Fruit fly (Drosophila melanogaster) whole organism, embryonic: ENCODE measurements around the gene Pex1.

Experiments
- Asciz ChIP-seq: fragments of 200-800 bp; sonication (Bioruptor generic); optimal IDR thresholded peaks from 2 replicates; lab custom pipeline; 2017; ENCODE audit warnings: missing biosample characterization, mild to moderate bottlenecking, missing genetic modification characterization, missing genetic modification reagents
- B-H2 ChIP-seq: fragments of 200-800 bp; sonication (Bioruptor generic); optimal IDR thresholded peaks from 2 replicates; lab custom pipeline; 2018; ENCODE audit warnings: missing biosample characterization, mild to moderate bottlenecking, missing genetic modification characterization
- CG11695 ChIP-seq: fragments of 200-800 bp; sonication (Bioruptor generic); IDR thresholded peaks from 3 replicates; pipeline ENCODE4 v1.3.6; 2022; ENCODE audit warnings: missing biosample characterization, missing genetic modification characterization
- CG12391 ChIP-seq: fragments of 200-800 bp; sonication (Bioruptor generic); optimal IDR thresholded peaks from 3 replicates; lab custom pipeline; 2018; ENCODE audit warnings: missing biosample characterization, mild to moderate bottlenecking, missing genetic modification characterization, moderate library complexity
- CG12659 ChIP-seq: fragments of 200-800 bp; sonication (Bioruptor generic); optimal IDR thresholded peaks from 3 replicates; lab custom pipeline; 2017; ENCODE audit warnings: mild to moderate bottlenecking, missing biosample characterization, missing genetic modification reagents, missing genetic modification characterization
- CG17612 ChIP-seq: fragments of 200-800 bp; sonication (Bioruptor generic); IDR thresholded peaks from 2 replicates; pipeline ENCODE4 v1.3.6; 2022; ENCODE audit warnings: missing biosample characterization, missing genetic modification characterization
- CG2199 ChIP-seq: fragments of 200-800 bp; sonication (Bioruptor generic); IDR thresholded peaks from 3 replicates; pipeline ENCODE4 v1.3.6; 2022; ENCODE audit warnings: missing biosample characterization, missing genetic modification characterization
- CG2678 ChIP-seq: fragments of 200-800 bp; sonication (Bioruptor generic); optimal IDR thresholded peaks from 3 replicates; lab custom pipeline; 2019; ENCODE audit warnings: missing biosample characterization, mild to moderate bottlenecking, missing genetic modification characterization, moderate library complexity
- CG32772 ChIP-seq: fragments of 200-800 bp; sonication (Bioruptor generic); IDR thresholded peaks from 2 replicates; pipeline ENCODE4 v1.3.6; 2022; ENCODE audit warnings: missing biosample characterization, missing genetic modification characterization
- CG42726 ChIP-seq: fragments of 200-800 bp; sonication (Bioruptor generic); IDR thresholded peaks from 2 replicates; pipeline ENCODE4 v1.3.6; 2022; ENCODE audit warnings: missing biosample characterization, missing genetic modification characterization; ENCODE audit not compliant: partially characterized antibody
- CG4404 ChIP-seq: fragments of 200-800 bp; sonication (Bioruptor generic); IDR thresholded peaks from 2 replicates; pipeline ENCODE4 v1.3.6; 2022; ENCODE audit warnings: missing biosample characterization, missing genetic modification characterization
- CG4730 ChIP-seq: fragments of 200-800 bp; sonication (Bioruptor generic); IDR thresholded peaks from 2 replicates; pipeline ENCODE4 v1.3.6; 2022; ENCODE audit warnings: missing biosample characterization, missing genetic modification characterization
- CG6272 ChIP-seq: fragments of 200-800 bp; sonication (Bioruptor generic); IDR thresholded peaks from 2 replicates; pipeline ENCODE4 v1.3.6; 2022; ENCODE audit warnings: missing biosample characterization, missing genetic modification characterization
- CG7372 ChIP-seq: fragments of 200-800 bp; sonication (Bioruptor generic); IDR thresholded peaks from 2 replicates; pipeline ENCODE4 v1.3.6; 2022; ENCODE audit warnings: missing biosample characterization, missing genetic modification characterization
- CG7928 ChIP-seq: fragments of 200-800 bp; sonication (Bioruptor generic); optimal IDR thresholded peaks from 2 replicates; lab custom pipeline; 2017; ENCODE audit warnings: missing biosample characterization, mild to moderate bottlenecking, missing genetic modification characterization
- CG9727 ChIP-seq: fragments of 200-800 bp; sonication (Bioruptor generic); optimal IDR thresholded peaks from 3 replicates; lab custom pipeline; 2017; ENCODE audit warnings: missing biosample characterization, mild to moderate bottlenecking, missing genetic modification characterization
- Dad ChIP-seq: fragments of 200-800 bp; sonication (Bioruptor generic); optimal IDR thresholded peaks from 3 replicates; lab custom pipeline; 2016; ENCODE audit warnings: missing biosample characterization, missing genetic modification characterization
- Dip2 ChIP-seq: fragments of 200-800 bp; sonication (Bioruptor generic); IDR thresholded peaks from 2 replicates; pipeline ENCODE4 v1.3.6; 2022; ENCODE audit warnings: missing biosample characterization, missing genetic modification characterization
- Dref ChIP-seq: fragments of 200-800 bp; sonication (Bioruptor generic); IDR thresholded peaks from 2 replicates; pipeline ENCODE4 v1.3.6; 2022; ENCODE audit warnings: missing biosample characterization, missing genetic modification characterization
- Ets97D ChIP-seq: fragments of 200-800 bp; sonication (Bioruptor generic); optimal IDR thresholded peaks from 3 replicates; lab custom pipeline; 2016; ENCODE audit warnings: missing biosample characterization, missing genetic modification characterization
- Fer1 ChIP-seq: fragments of 200-800 bp; sonication (Bioruptor generic); optimal IDR thresholded peaks from 2 replicates; lab custom pipeline; 2017; ENCODE audit warnings: missing biosample characterization, mild to moderate bottlenecking, missing genetic modification characterization
- GATAe ChIP-seq: fragments of 200-800 bp; sonication (Bioruptor generic); conservative IDR thresholded peaks from 2 replicates; pipeline ENCODE4 v1.3.6; 2022; ENCODE audit warnings: missing biosample characterization, missing genetic modification characterization
- HHEX ChIP-seq: fragments of 200-800 bp; sonication (Bioruptor generic); optimal IDR thresholded peaks from 3 replicates; lab custom pipeline; 2017; ENCODE audit warnings: missing biosample characterization, mild to moderate bottlenecking, missing genetic modification characterization, missing genetic modification reagents
- Hmr ChIP-seq: fragments of 200-800 bp; sonication (Bioruptor generic); optimal IDR thresholded peaks from 3 replicates; lab custom pipeline; 2017; ENCODE audit warnings: mild to moderate bottlenecking, missing biosample characterization, missing genetic modification reagents, missing genetic modification characterization
- Mad ChIP-seq: fragments of 200-800 bp; sonication (Bioruptor generic); optimal IDR thresholded peaks from 2 replicates; lab custom pipeline; 2016; ENCODE audit warnings: missing biosample characterization, missing genetic modification characterization
- YL-1 ChIP-seq: fragments of 200-800 bp; sonication (Bioruptor generic); optimal IDR thresholded peaks from 3 replicates; lab custom pipeline; 2017; ENCODE audit warnings: missing biosample characterization, mild to moderate bottlenecking, missing genetic modification characterization
- ab ChIP-seq: fragments of 200-800 bp; sonication (Bioruptor generic); optimal IDR thresholded peaks from 2 replicates; lab custom pipeline; 2016; ENCODE audit warnings: missing biosample characterization, missing genetic modification characterization
- ash1 ChIP-seq: fragments of 200-800 bp; sonication (Bioruptor generic); optimal IDR thresholded peaks from 2 replicates; lab custom pipeline; 2018; ENCODE audit warnings: missing biosample characterization, mild to moderate bottlenecking, missing genetic modification characterization
- crol ChIP-seq: fragments of 200-800 bp; sonication (Bioruptor generic); IDR thresholded peaks from 2 replicates; pipeline ENCODE4 v1.3.6; 2022; ENCODE audit warnings: missing biosample characterization, missing genetic modification characterization
- dm ChIP-seq: fragments of 200-800 bp; sonication (Bioruptor generic); optimal IDR thresholded peaks from 3 replicates; lab custom pipeline; 2016; ENCODE audit warnings: missing biosample characterization, missing genetic modification characterization
- ems ChIP-seq: fragments of 200-800 bp; sonication (Bioruptor generic); optimal IDR thresholded peaks from 3 replicates; lab custom pipeline; 2016; ENCODE audit warnings: missing biosample characterization, missing genetic modification characterization
- grau ChIP-seq: fragments of 200-800 bp; optimal IDR thresholded peaks from 3 replicates; lab custom pipeline; 2019; ENCODE audit warnings: missing biosample characterization, mild to moderate bottlenecking, missing genetic modification characterization, moderate library complexity
- gsb ChIP-seq: fragments of 200-800 bp; sonication (Bioruptor generic); IDR thresholded peaks from 2 replicates; pipeline ENCODE4 v1.3.6; 2022; ENCODE audit warnings: missing biosample characterization, missing genetic modification characterization
- hbn ChIP-seq: fragments of 200-800 bp; sonication (Bioruptor generic); IDR thresholded peaks from 2 replicates; pipeline ENCODE4 v1.3.6; 2022; ENCODE audit warnings: missing biosample characterization, missing genetic modification characterization; ENCODE audit not compliant: partially characterized antibody
- jigr1 ChIP-seq: fragments of 200-800 bp; sonication (Bioruptor generic); IDR thresholded peaks from 3 replicates; pipeline ENCODE4 v1.3.6; 2022; ENCODE audit warnings: missing biosample characterization, missing genetic modification characterization
- knrl ChIP-seq: fragments of 200-800 bp; sonication (Bioruptor generic); IDR thresholded peaks from 3 replicates; pipeline ENCODE4 v1.3.6; 2022; ENCODE audit warnings: missing biosample characterization, missing genetic modification characterization; ENCODE audit not compliant: partially characterized antibody
- maf-S ChIP-seq: fragments of 200-800 bp; sonication (Bioruptor generic); optimal IDR thresholded peaks from 2 replicates; lab custom pipeline; 2016; ENCODE audit warnings: missing biosample characterization, missing genetic modification characterization
- pzg ChIP-seq: fragments of 200-800 bp; sonication (Bioruptor generic); optimal IDR thresholded peaks from 3 replicates; lab custom pipeline; 2018; ENCODE audit warnings: missing biosample characterization, mild to moderate bottlenecking, missing genetic modification characterization, moderate library complexity
- sisA ChIP-seq: fragments of 200-800 bp; sonication (Bioruptor generic); IDR thresholded peaks from 2 replicates; pipeline ENCODE4 v1.3.6; 2022; ENCODE audit warnings: missing biosample characterization, missing genetic modification characterization
- slou ChIP-seq: fragments of 200-800 bp; sonication (Bioruptor generic); optimal IDR thresholded peaks from 3 replicates; lab custom pipeline; 2016; ENCODE audit warnings: missing biosample characterization, missing genetic modification characterization
- stc ChIP-seq: fragments of 200-800 bp; sonication (Bioruptor generic); IDR thresholded peaks from 2 replicates; pipeline ENCODE4 v1.3.6; 2022; ENCODE audit warnings: missing biosample characterization, missing genetic modification characterization
- trh ChIP-seq: fragments of 200-800 bp; sonication (Bioruptor generic); optimal IDR thresholded peaks from 2 replicates; lab custom pipeline; 2016; ENCODE audit warnings: missing biosample characterization, missing genetic modification characterization

Gene Pex1

DNA sequence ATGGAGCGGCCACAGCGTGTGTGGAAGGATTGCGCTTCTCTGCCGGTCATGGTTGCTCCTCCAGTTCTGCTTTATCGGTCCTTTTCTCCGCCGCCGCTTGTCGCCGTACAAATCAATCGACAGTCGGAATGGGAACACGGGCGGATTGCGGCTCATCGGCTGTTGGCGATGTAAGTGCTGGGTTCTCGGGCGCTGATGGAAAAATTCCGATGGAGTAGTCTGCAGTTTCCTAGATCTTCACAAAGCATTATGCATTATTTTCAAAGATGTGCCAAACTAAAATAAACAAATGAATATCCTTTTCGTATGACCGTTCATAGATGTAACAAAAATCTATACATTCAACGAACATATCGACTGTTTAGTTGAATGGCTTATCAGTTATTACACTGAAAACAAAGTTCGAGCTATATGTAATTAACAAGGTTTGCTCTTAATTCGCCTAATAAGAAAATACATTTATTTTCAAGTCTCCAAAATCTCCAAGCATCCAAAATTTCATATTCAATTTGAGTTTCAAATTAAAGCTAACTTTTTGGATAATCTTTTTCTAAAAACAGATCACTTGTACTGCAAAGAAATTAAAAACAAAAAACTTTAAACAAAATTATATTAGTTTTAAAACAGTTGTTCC lies 22.0 kb upstream of the Pex1 start, which contains the start of gene Neurl4 (continued):
- TF ChIP-seq Dad (GFP tag; lab: Kevin White, UChicago) (peak; percentile 27), CG12391 (tag; lab: Kevin White, UChicago) (peak; percentile 87), CG7372 (GFP tag; lab: Robert Waterston, UW) (0 out of 2 replicates have a peak, but pooled peaks have one; percentile 8), CG9727 (GFP tag; lab: Kevin White, UChicago) (peak; percentile 68), CG7928 (no peak), CG32772 (GFP tag; lab: Robert Waterston, UW) (no peak), CG2678 (tag; lab: Kevin White, UChicago) (no peak), hbn (GFP tag; lab: Robert Waterston, UW) (no peak), grau (peak; percentile 82), Fer1 (no peak), GATAe (GFP tag; lab: Robert Waterston, UW) (peak; percentile 38; the same call in 1 of the 2 replicates), CG6272 (GFP tag; lab: Robert Waterston, UW) (no peak; the same call in 1 of the 2 replicates), dm (GFP tag; lab: Kevin White, UChicago) (peak; percentile 53), knrl (GFP tag; lab: Robert Waterston, UW) (no peak), CG17612 (no peak), jigr1 (GFP tag; lab: Robert Waterston, UW) (no peak), stc (GFP tag; lab: Robert Waterston, UW) (peak; percentile 57; the same call in 1 of the 2 replicates), Hmr (GFP tag; lab: Kevin White, UChicago) (no peak), crol (GFP tag; lab: Robert Waterston, UW) (no peak), Ets97D (peak; percentile 8), ems (GFP tag; lab: Kevin White, UChicago) (no peak), maf-S (peak; percentile 42), Dip2 (no peak), CG4730 (no peak), CG2199 (no peak), Asciz (GFP tag; lab: Kevin White, UChicago) (no peak), ab (GFP tag; lab: Kevin White, UChicago) (no peak), Mad (GFP tag; lab: Kevin White, UChicago) (peak; percentile 22), ash1 (GFP tag; lab: Kevin White, UChicago) (no peak), trh (GFP tag; lab: Kevin White, UChicago) (peak; percentile 45), pzg (GFP tag; lab: Kevin White, UChicago) (peak; percentile 38), CG4404 (GFP tag; lab: Robert Waterston, UW) (no peak), Dref (GFP tag; lab: Robert Waterston, UW) (no peak; the same call in 1 of the 2 replicates), gsb (GFP tag; lab: Robert Waterston, UW) (no peak), B-H2 (GFP tag; lab: Kevin White, UChicago) (no peak), YL-1 (peak; percentile 31), CG11695 (GFP tag; lab: Robert Waterston, UW) (peak; percentile 54; the same call in 2 of the 3 replicates), CG42726 (GFP tag; lab: Robert Waterston, UW) (no peak), sisA (GFP tag; lab: Robert Waterston, UW) (peak; percentile 62), slou (no peak), HHEX (peak; percentile 70), CG12659 (GFP tag; lab: Kevin White, UChicago) (peak; percentile 80)
